Worm (Caenorhabditis elegans) whole organism, late embryonic: ENCODE measurements around the gene Y56A3A.33.

ENCODE experiments used
- Y22D7AL.16 ChIP-seq: sonication (generic microtip); optimal IDR thresholded peaks from 2 replicates; lab custom pipeline; 2016; ENCODE audit warnings: missing genetic modification characterization, missing compliant biosample characterization
- ama-1 ChIP-seq: fragments of 150-350 bp; optimal IDR thresholded peaks from 2 replicates; lab custom pipeline; 2014
- ceh-14 ChIP-seq: sonication (generic microtip); optimal IDR thresholded peaks from 2 replicates; lab custom pipeline; 2016; ENCODE audit warnings: missing genotype, missing genetic modification characterization, missing compliant biosample characterization
- ceh-22 ChIP-seq: sonication (generic microtip); optimal IDR thresholded peaks from 2 replicates; lab custom pipeline; 2017; ENCODE audit warnings: missing biosample characterization, missing genetic modification characterization
- ceh-45 ChIP-seq: fragments of 200-800 bp; sonication (Bioruptor generic); IDR thresholded peaks from 2 replicates; pipeline ENCODE4 v1.3.6; 2022; ENCODE audit warnings: missing genetic modification reagents, missing genetic modification characterization, missing compliant biosample characterization
- ets-4 ChIP-seq: sonication (generic microtip); optimal IDR thresholded peaks from 2 replicates; lab custom pipeline; 2016; ENCODE audit warnings: missing genetic modification characterization, missing compliant biosample characterization
- mec-3 ChIP-seq: sonication (generic microtip); optimal IDR thresholded peaks from 2 replicates; lab custom pipeline; 2016; ENCODE audit warnings: borderline replicate concordance, missing genetic modification characterization, missing compliant biosample characterization
- nfya-1 ChIP-seq: sonication (generic microtip); optimal IDR thresholded peaks from 2 replicates; lab custom pipeline; 2017; ENCODE audit warnings: missing genetic modification characterization, mild to moderate bottlenecking, missing compliant biosample characterization, antibody characterized with exemption, moderate library complexity
- odd-2 ChIP-seq: sonication (generic microtip); optimal IDR thresholded peaks from 2 replicates; lab custom pipeline; 2017; ENCODE audit warnings: antibody characterized with exemption, mild to moderate bottlenecking, missing genetic modification characterization, missing compliant biosample characterization
- pag-3 ChIP-seq: sonication (generic microtip); optimal IDR thresholded peaks from 2 replicates; lab custom pipeline; 2016; ENCODE audit warnings: missing compliant biosample characterization, missing genetic modification characterization, borderline replicate concordance
- pqm-1 ChIP-seq: sonication (generic microtip); optimal IDR thresholded peaks from 2 replicates; lab custom pipeline; 2016; ENCODE audit warnings: missing genetic modification characterization, missing compliant biosample characterization
- ref-2 ChIP-seq: sonication (generic microtip); optimal IDR thresholded peaks from 2 replicates; lab custom pipeline; 2016; ENCODE audit warnings: missing genetic modification characterization, missing compliant biosample characterization
- ttx-3 ChIP-seq: sonication (generic microtip); optimal IDR thresholded peaks from 2 replicates; lab custom pipeline; 2016; ENCODE audit warnings: missing genetic modification reagents, missing genetic modification characterization, missing compliant biosample characterization
- ztf-16 ChIP-seq: sonication (generic microtip); optimal IDR thresholded peaks from 2 replicates; lab custom pipeline; 2017; ENCODE audit warnings: missing genetic modification characterization, missing compliant biosample characterization

Gene Y56A3A.33

DNA sequence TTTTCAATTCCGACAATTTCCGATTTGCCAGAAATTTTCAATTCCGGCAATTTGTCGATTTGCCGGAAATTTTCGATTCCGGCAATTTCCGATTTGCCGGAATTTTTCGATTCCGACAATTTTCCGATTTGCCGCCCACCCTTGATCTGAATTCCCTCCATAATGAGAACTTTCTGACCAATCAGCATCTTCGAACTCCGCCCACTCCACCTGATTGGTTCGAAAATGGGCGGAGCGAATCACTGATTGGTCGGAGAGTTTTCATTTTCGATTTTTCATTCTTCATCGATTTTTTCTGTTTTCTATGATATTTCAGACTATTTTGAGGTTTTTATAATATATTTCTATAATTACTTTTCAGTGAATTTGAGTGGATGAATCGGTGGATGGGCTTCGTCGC is 48.6 kb downstream of the Y56A3A.33 start:
- TF ChIP-seq ets-4 (tag; lab: Kevin White, UChicago) (no peak), ref-2 (no peak), pag-3 (tag; lab: Kevin White, UChicago) (no peak), nfya-1 (tag; lab: Kevin White, UChicago) (peak; percentile 80)
- TF ChIP-seq, all 69 proteins: peak for 1

- no peak for TF ChIP-seq ceh-22 (tag; lab: Kevin White, UChicago)
- no peak for TF ChIP-seq ceh-45 (GFP tag; lab: Robert Waterston, UW)
- TF ChIP-seq ama-1 (lab: Kevin White, UChicago), result no peak
- no peak for TF ChIP-seq odd-2
- no peak for TF ChIP-seq ceh-14 (tag; lab: Kevin White, UChicago)
- TF ChIP-seq Y22D7AL.16, result no peak
- TF ChIP-seq pqm-1, result no peak
- TF ChIP-seq ttx-3 (tag; lab: Kevin White, UChicago), result no peak
- TF ChIP-seq ref-2, result no peak
- TF ChIP-seq mec-3 (tag; lab: Kevin White, UChicago), result no peak
- TF ChIP-seq ztf-16 (tag; lab: Kevin White, UChicago), result no peak
Observed at ce11 chrIII:11951111-11951510, 51.6 kb downstream of the Y56A3A.33 start.
